Fruit fly (Drosophila melanogaster): ENCODE results near the gene 5PtaseI.

DNA sequence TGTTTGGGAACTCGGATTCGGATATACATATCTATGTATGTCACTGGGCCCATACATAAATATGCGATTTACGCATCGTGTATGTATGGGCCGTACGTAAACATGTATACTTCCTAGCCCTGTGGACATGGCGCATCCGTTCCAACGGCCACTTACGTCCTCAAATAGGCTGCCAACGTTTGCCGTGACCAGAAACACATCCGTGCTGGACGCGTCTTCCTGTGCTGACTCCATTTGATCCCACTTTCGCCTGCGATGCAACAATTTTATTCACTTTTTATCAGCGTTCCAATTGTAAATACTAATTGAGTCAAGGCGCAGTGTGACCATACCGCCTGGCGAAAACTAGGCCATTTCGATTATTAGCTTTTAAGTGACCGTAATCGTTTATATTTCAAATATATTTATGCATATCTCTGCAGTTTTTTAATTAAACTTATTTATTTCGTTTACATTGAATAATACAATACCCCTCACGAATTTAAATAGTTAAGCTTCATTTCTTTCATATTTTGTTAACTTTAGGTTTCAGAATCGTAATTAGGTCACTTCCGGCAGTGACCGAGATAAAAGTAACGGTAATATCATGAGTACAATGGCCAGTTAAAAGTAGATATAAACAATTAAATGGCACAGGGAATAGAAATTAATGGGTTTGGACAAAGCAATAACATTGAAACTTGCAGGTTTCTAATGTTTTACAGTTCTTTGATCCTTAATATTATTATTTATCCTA lies at the start of gene 5PtaseI:
- TF ChIP-seq Opbp (GFP tag; IDR thresholded peaks at IDR 0.05; ENCODE audit: partially characterized antibody), result no peak
- no peak for TF ChIP-seq Abd-B (GFP tag; optimal IDR thresholded peaks at IDR 0.05)
- TF ChIP-seq CG9727 (GFP tag; optimal IDR thresholded peaks at IDR 0.05), result no peak
- TF ChIP-seq C15 (GFP tag; IDR thresholded peaks at IDR 0.05), result no peak
- TF ChIP-seq CG13296 (GFP tag; optimal IDR thresholded peaks at IDR 0.05), result no peak
- no peak for TF ChIP-seq CG1233 (GFP tag; optimal IDR thresholded peaks at IDR 0.05)
- TF ChIP-seq shn (GFP tag; optimal IDR thresholded peaks at IDR 0.05), result no peak
- TF ChIP-seq CG33213 (GFP tag; optimal IDR thresholded peaks at IDR 0.05), result no peak
- TF ChIP-seq tx (GFP tag; optimal IDR thresholded peaks at IDR 0.05), result no peak
- TF ChIP-seq CG2129 (GFP tag; IDR thresholded peaks at IDR 0.05; ENCODE audit: partially characterized antibody), result no peak
- TF ChIP-seq CG8089 (GFP tag; optimal IDR thresholded peaks at IDR 0.05), result no peak
- no peak for TF ChIP-seq hbn (GFP tag; IDR thresholded peaks at IDR 0.05; ENCODE audit: partially characterized antibody)
- no peak for TF ChIP-seq CG7745 (tag; optimal IDR thresholded peaks at IDR 0.05)
